Worm (Caenorhabditis elegans) whole organism, L4/young adult: ENCODE data around the gene set-4.

Experiments used
- W03F9.2 ChIP-seq: fragments of 150-350 bp; optimal IDR thresholded peaks from 2 replicates; lab custom pipeline; 2014; ENCODE audit warnings: missing biosample characterization, missing genetic modification characterization
- dao-5 ChIP-seq: sonication (generic microtip); optimal IDR thresholded peaks from 2 replicates; lab custom pipeline; 2016; ENCODE audit warnings: missing genotype, missing genetic modification characterization, moderate library complexity, missing compliant biosample characterization
- him-1 ChIP-seq: sonication (generic microtip); optimal IDR thresholded peaks from 2 replicates; lab custom pipeline; 2016; ENCODE audit warnings: missing genotype, missing genetic modification reagents, missing genetic modification characterization, missing compliant biosample characterization

set-4 gene

DNA sequence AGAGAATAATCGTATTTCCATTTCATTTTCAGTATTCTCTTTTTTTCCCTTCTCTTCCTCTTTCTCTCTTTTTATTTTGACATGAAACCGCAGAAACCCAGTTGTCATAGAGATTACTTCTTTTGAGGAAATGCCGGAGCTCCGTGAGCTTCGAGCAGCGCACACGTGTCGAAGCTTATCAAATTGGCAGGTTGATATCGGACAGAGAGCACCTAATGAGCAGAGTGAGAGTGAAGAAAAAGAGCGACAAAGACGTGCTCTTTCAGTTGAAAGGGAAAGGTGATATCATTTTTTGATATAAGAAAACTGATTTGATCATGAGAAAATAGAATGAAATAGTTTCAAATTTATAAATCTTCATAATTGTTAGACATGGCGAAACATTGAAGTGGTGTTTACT is 4.2 kb upstream of the set-4 start, which contains the start of gene C32D5.14:
TSS of gene C32D5.14 (plus strand) at position 131 of the 400 bp plus-strand sequence.
- TF ChIP-seq W03F9.2 (tag; lab: Kevin White, UChicago) = no peak
- no peak for TF ChIP-seq him-1 (tag; lab: Kevin White, UChicago)
- no peak for TF ChIP-seq dao-5

- TF ChIP-seq W03F9.2 (tag; lab: Kevin White, UChicago) (no peak), dao-5 (no peak), him-1 (tag; lab: Kevin White, UChicago) (no peak)
Measured at ce11 chrII:6334745-6335260, 3.7 kb upstream of the set-4 start.

ce11 chrII:6333887-6334286 is 2.7 kb upstream of the set-4 start, which contains the start of gene ttc-39B:
Gene ttc-39B (minus strand): TSS chrII:6333987.
- TF ChIP-seq him-1 (tag; lab: Kevin White, UChicago) (no peak), dao-5 (no peak), W03F9.2 (tag; lab: Kevin White, UChicago) (no peak)

- TF ChIP-seq W03F9.2 (tag; lab: Kevin White, UChicago) (no peak), dao-5 (no peak), him-1 (tag; lab: Kevin White, UChicago) (no peak)
Measured at ce11 chrII:6328672-6329071, 2.5 kb downstream of the set-4 start.

DNA sequence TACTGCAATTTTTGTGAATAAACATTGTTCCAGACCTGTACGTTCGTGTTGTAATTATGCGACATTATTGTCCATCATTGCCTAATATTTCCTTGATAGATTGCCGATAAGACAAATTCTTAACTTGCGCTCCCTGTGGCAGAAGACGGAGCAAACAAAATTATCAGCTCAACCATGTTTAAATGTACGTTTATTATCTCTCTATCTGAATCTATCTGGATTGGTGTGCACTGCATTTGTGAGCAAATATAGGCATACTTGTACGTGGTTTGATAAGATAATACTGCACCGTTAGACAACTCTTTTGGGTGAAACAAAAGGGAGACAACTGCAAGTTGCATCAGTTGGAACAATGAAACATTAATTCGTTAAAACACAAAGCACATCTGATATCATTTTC is 3.8 kb downstream of the set-4 start:
- TF ChIP-seq dao-5 = no peak
- no peak for TF ChIP-seq W03F9.2 (tag; lab: Kevin White, UChicago)
- no peak for TF ChIP-seq him-1 (tag; lab: Kevin White, UChicago)

DNA sequence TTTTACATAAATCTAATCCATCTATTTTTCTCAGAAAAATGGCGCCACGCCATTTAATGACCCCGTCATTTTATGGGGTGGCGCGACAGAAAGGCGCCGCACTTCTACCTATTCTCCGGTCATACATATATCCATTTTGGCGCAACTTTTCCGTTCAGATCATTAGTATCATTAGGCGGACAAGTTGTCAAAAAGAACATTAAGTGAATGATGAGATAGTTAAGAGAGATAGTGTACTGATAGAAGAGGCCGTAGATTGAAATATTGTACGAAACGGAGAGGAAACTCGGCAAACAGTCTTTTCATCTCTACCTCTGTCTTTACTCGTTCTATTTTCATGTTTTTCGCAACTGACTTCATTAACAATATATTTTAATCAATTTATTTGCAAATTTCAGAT is 7.1 kb downstream of the set-4 start, which contains the start of gene sma-6:
TSS of gene sma-6 (plus strand) at position 399 of the 400 bp plus-strand sequence.
- TF ChIP-seq dao-5 (no peak), him-1 (tag; lab: Kevin White, UChicago) (no peak), W03F9.2 (tag; lab: Kevin White, UChicago) (no peak)

DNA sequence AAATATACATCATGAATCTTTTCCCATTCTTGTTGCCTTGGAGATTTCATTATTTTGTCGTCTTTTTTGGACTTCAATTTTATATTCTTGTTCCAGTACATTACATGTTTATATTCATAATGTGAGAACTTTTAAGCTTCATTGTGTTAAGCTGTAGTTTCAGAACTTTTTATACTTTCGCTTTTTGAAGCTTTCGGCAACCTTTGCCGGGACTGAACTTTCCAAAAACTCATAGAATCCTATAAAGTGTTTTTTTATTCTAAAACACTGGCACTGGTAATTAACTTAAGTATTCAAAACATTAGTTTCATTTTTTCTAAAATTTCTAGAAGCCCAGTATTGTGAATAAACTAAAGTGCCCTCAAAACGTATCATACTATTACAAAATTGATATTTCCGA is 8.2 kb downstream of the set-4 start, which contains the start of gene C32D5.4:
TSS of gene C32D5.4 (minus strand) at position 101 of the 400 bp plus-strand sequence.
- TF ChIP-seq dao-5 = no peak
- TF ChIP-seq W03F9.2 (tag; lab: Kevin White, UChicago) = no peak
- no peak for TF ChIP-seq him-1 (tag; lab: Kevin White, UChicago)

DNA sequence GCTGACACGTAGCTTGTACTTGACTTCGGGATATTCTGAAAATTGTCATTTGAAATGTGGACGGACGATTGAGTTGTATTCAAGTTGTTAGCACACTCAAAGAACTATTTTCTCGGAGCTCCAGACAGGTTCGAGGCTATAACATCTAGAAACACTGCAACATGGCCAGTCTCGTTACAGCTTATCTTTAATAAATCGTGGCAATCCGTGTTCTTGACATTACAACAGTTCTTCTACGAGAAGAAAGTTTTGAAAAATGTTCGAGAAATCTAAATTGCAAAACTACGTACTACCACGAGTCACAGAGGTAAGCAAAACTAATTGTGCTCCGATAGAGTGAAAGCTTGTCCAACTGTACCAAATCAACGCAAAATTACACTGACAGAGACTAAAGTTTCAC is 9.1 kb downstream of the set-4 start:
- no peak for TF ChIP-seq dao-5
- no peak for TF ChIP-seq him-1 (tag; lab: Kevin White, UChicago)
- no peak for TF ChIP-seq W03F9.2 (tag; lab: Kevin White, UChicago)

- peak; percentile 38 for TF ChIP-seq W03F9.2 (tag; lab: Kevin White, UChicago)
- TF ChIP-seq dao-5 = no peak
Measured at ce11 chrII:6320655-6321388, 10.3 kb downstream of the set-4 start, which contains the start of gene efr-3. Gene efr-3 (minus strand): TSS chrII:6321159.

ce11 chrII:6311888-6312287 is 19.3 kb downstream of the set-4 start:
- TF ChIP-seq him-1 (tag; lab: Kevin White, UChicago) (no peak), W03F9.2 (tag; lab: Kevin White, UChicago) (no peak), dao-5 (no peak)

ce11 chrII:6311459-6311858 is 19.7 kb downstream of the set-4 start:
- TF ChIP-seq dao-5 (no peak), W03F9.2 (tag; lab: Kevin White, UChicago) (no peak), him-1 (tag; lab: Kevin White, UChicago) (no peak)

DNA sequence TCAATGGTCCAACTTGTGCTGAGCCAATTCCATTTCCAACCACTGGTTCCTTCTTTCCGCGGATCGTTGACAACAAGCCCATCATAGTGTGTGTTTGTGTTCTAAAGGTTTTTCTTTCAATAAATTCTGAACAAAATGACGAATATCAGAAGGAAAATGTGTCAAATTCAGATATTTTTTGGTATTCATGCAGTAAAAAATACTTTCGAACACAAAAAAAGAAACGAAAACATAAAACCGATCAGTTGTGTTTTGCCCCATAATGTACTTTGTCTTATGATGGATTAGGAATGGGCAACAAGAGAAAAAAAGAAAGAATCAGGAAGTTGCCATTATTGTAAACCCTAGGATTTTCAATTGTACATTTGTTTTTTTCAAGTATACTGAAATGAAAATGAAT is 21.9 kb downstream of the set-4 start, which contains the start of gene glb-10:
TSS of gene glb-10 (minus strand) at position 101 of the 400 bp plus-strand sequence.
- no peak for TF ChIP-seq dao-5
- TF ChIP-seq him-1 (tag; lab: Kevin White, UChicago) = no peak
- TF ChIP-seq W03F9.2 (tag; lab: Kevin White, UChicago) = no peak

- TF ChIP-seq W03F9.2 (tag; lab: Kevin White, UChicago) (no peak), him-1 (tag; lab: Kevin White, UChicago) (no peak), dao-5 (no peak)
Measured at ce11 chrII:6306125-6306524, 25.0 kb downstream of the set-4 start, which contains the start of gene C29F5.8. Gene C29F5.8 (plus strand): TSS chrII:6306425.

DNA sequence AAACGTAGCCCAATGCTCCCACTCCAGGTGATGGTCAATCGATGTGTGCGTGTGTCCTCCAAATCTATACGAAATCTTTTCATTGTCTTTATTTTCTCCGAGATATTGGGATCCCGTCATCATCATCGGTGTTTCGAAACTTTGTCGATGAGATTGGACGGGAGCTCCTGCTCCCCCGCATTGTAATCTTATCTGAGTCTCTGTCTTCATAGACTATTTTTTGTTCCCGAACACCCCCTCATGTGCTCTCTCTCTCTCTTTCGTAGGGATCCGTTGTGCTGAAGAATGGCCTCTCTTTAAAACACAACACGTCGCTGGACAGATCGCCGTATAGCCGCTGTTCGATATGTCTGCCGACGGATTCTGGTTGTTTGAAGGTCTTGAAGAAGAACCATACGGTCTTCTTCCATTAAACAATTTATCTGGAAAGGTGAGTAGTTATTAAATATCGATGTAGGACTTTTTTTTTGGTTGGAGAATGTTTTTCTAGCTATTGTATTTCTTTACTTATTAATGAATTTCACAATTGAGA is 27.9 kb downstream of the set-4 start, which contains the start of gene C29F5.1:
TSS of gene C29F5.1 (plus strand) at position 317 of the 532 bp plus-strand sequence.
- no peak for TF ChIP-seq dao-5
- no peak for TF ChIP-seq W03F9.2 (tag; lab: Kevin White, UChicago)
- TF ChIP-seq him-1 (tag; lab: Kevin White, UChicago) = no peak
